Worm (Caenorhabditis elegans) whole organism, young adult: ENCODE measurements around the gene F13H8.2.
A peak's percentile ranks its signal among the peaks of the same experiment; 100 is the strongest.

ENCODE experiments used
- B0019.2 ChIP-seq: fragments of 200-800 bp; sonication (Bioruptor generic); conservative IDR thresholded peaks from 2 replicates; pipeline ENCODE4 v1.3.6; 2022; ENCODE audit warnings: missing genetic modification reagents, missing genetic modification characterization, missing compliant biosample characterization
- B0336.3 ChIP-seq: fragments of 200-800 bp; sonication (Bioruptor generic); IDR thresholded peaks from 2 replicates; pipeline ENCODE4 v1.3.6; 2022; ENCODE audit warnings: missing genetic modification characterization, missing compliant biosample characterization
- C17E4.6 ChIP-seq: fragments of 200-800 bp; sonication (Bioruptor generic); IDR thresholded peaks from 2 replicates; pipeline ENCODE4 v1.3.6; 2022; ENCODE audit warnings: missing genetic modification reagents, missing genetic modification characterization, missing compliant biosample characterization
- D2030.7 ChIP-seq: fragments of 200-800 bp; sonication (Bioruptor generic); IDR thresholded peaks from 2 replicates; pipeline ENCODE4 v1.3.6; 2022; ENCODE audit warnings: missing genetic modification reagents, missing genetic modification characterization, missing compliant biosample characterization
- F23B12.7 ChIP-seq: sonication (generic microtip); optimal IDR thresholded peaks from 2 replicates; lab custom pipeline; 2017; ENCODE audit warnings: missing genetic modification characterization, mild to moderate bottlenecking, missing compliant biosample characterization, antibody characterized with exemption, moderate library complexity; ENCODE audit not compliant: insufficient read depth
- F33H1.4 ChIP-seq: fragments of 200-800 bp; sonication (Bioruptor generic); IDR thresholded peaks from 2 replicates; pipeline ENCODE4 v1.3.6; 2022; ENCODE audit warnings: missing genetic modification reagents, missing genetic modification characterization, missing compliant biosample characterization
- F55B11.4 ChIP-seq: sonication (generic microtip); optimal IDR thresholded peaks from 2 replicates; lab custom pipeline; 2016; ENCODE audit warnings: missing compliant biosample characterization, missing genetic modification characterization, borderline replicate concordance; ENCODE audit not compliant: insufficient read depth
- K12H6.12 ChIP-seq: fragments of 200-800 bp; sonication (Bioruptor generic); optimal IDR thresholded peaks from 2 replicates; lab custom pipeline; 2018; ENCODE audit warnings: mild to moderate bottlenecking, missing genetic modification characterization, missing compliant biosample characterization
- Y56A3A.18 ChIP-seq: fragments of 200-800 bp; sonication (Bioruptor generic); IDR thresholded peaks from 2 replicates; pipeline ENCODE4 v1.3.6; 2022; ENCODE audit warnings: missing genetic modification reagents, missing genetic modification characterization, missing compliant biosample characterization
- ama-1 ChIP-seq, 3 experiments: fragments of 150-350 bp in 1 of 3; sonication (generic microtip) in 2 of 3; optimal IDR thresholded peaks; 2 replicates each; lab custom pipeline; 2014 to 2018; ENCODE audit warnings: missing biosample characterization in 2 of 3, missing genetic modification characterization in 2 of 3, missing genetic modification reagents in 2 of 3
- atf-7 ChIP-seq: sonication (generic microtip); optimal IDR thresholded peaks from 2 replicates; lab custom pipeline; 2017; ENCODE audit warnings: mild to moderate bottlenecking, missing genetic modification characterization, missing compliant biosample characterization
- attf-5 ChIP-seq: fragments of 200-800 bp; sonication (Bioruptor generic); optimal IDR thresholded peaks from 2 replicates; lab custom pipeline; 2018; ENCODE audit warnings: mild to moderate bottlenecking, missing genetic modification characterization, missing compliant biosample characterization
- cebp-1 ChIP-seq, 2 experiments: fragments of 200-800 bp in 1 of 2; sonication (Bioruptor generic) in 1 of 2; sonication (generic microtip) in 1 of 2; IDR thresholded peaks in 1 of 2; optimal IDR thresholded peaks in 1 of 2; 2 replicates each; pipeline versions ENCODE4 v1.3.6 to Lab custom; 2017 to 2022; ENCODE audit warnings: missing compliant biosample characterization in 2 of 2, missing genetic modification characterization in 2 of 2, mild to moderate bottlenecking in 1 of 2, missing genetic modification reagents in 1 of 2, moderate library complexity in 1 of 2
- cebp-2 ChIP-seq: fragments of 200-800 bp; sonication (Bioruptor generic); IDR thresholded peaks from 2 replicates; pipeline ENCODE4 v1.3.6; 2022; ENCODE audit warnings: missing genetic modification characterization, missing compliant biosample characterization
- ceh-27 ChIP-seq: fragments of 200-800 bp; sonication (Bioruptor generic); optimal IDR thresholded peaks from 2 replicates; lab custom pipeline; 2018; ENCODE audit warnings: mild to moderate bottlenecking, missing genetic modification characterization, moderate library complexity, missing compliant biosample characterization
- ceh-79 ChIP-seq: sonication (generic microtip); optimal IDR thresholded peaks from 2 replicates; lab custom pipeline; 2017; ENCODE audit warnings: mild to moderate bottlenecking, missing genetic modification characterization, missing compliant biosample characterization
- ceh-91 ChIP-seq: fragments of 200-800 bp; sonication (Bioruptor generic); IDR thresholded peaks from 2 replicates; pipeline ENCODE4 v1.3.6; 2022; ENCODE audit warnings: missing genetic modification reagents, missing genetic modification characterization, missing compliant biosample characterization
- dpl-1 ChIP-seq: fragments of 150-350 bp; optimal IDR thresholded peaks from 2 replicates; lab custom pipeline; 2014; ENCODE audit warnings: missing biosample characterization, missing genetic modification reagents, missing genetic modification characterization
- efl-1 ChIP-seq: fragments of 150-350 bp; optimal IDR thresholded peaks from 2 replicates; lab custom pipeline; 2014; ENCODE audit warnings: missing biosample characterization, missing genetic modification reagents, missing genetic modification characterization
- ekl-4 ChIP-seq: fragments of 200-800 bp; sonication (Bioruptor generic); IDR thresholded peaks from 2 replicates; pipeline ENCODE4 v1.3.6; 2022; ENCODE audit warnings: missing genetic modification reagents, missing genetic modification characterization, missing compliant biosample characterization
- ets-4 ChIP-seq: fragments of 200-800 bp; sonication (Bioruptor generic); optimal IDR thresholded peaks from 2 replicates; lab custom pipeline; 2018; ENCODE audit warnings: mild to moderate bottlenecking, missing genetic modification characterization, missing compliant biosample characterization
- hlh-26 ChIP-seq: fragments of 200-800 bp; sonication (Bioruptor generic); conservative IDR thresholded peaks from 2 replicates; pipeline ENCODE4 v1.3.6; 2022; ENCODE audit warnings: missing genetic modification reagents, missing genetic modification characterization, missing compliant biosample characterization
- hmg-1.2 ChIP-seq: fragments of 200-800 bp; sonication (Bioruptor generic); IDR thresholded peaks from 2 replicates; pipeline ENCODE4 v1.3.6; 2022; ENCODE audit warnings: missing genetic modification reagents, missing genetic modification characterization, missing compliant biosample characterization
- hrde-1 ChIP-seq: sonication (generic microtip); optimal IDR thresholded peaks from 2 replicates; lab custom pipeline; 2016; ENCODE audit warnings: missing genetic modification characterization, mild to moderate bottlenecking, missing compliant biosample characterization, moderate library complexity, missing genotype, missing genetic modification reagents, borderline replicate concordance
- let-526 ChIP-seq: fragments of 200-800 bp; sonication (Bioruptor generic); IDR thresholded peaks from 2 replicates; pipeline ENCODE4 v1.3.6; 2022; ENCODE audit warnings: missing genetic modification reagents, missing genetic modification characterization, missing compliant biosample characterization
- lin-26 ChIP-seq: fragments of 200-800 bp; sonication (Bioruptor generic); IDR thresholded peaks from 2 replicates; pipeline ENCODE4 v1.3.6; 2022; ENCODE audit warnings: missing genetic modification reagents, missing genetic modification characterization, missing compliant biosample characterization
- lin-54 ChIP-seq: fragments of 200-800 bp; sonication (Bioruptor generic); optimal IDR thresholded peaks from 2 replicates; lab custom pipeline; 2018; ENCODE audit warnings: mild to moderate bottlenecking, missing genetic modification characterization, missing compliant biosample characterization
- lsl-1 ChIP-seq: fragments of 200-800 bp; sonication (Bioruptor generic); optimal IDR thresholded peaks from 2 replicates; lab custom pipeline; 2018; ENCODE audit warnings: mild to moderate bottlenecking, missing genetic modification characterization, moderate library complexity, missing compliant biosample characterization
- madf-10 ChIP-seq: sonication (generic microtip); optimal IDR thresholded peaks from 2 replicates; lab custom pipeline; 2016; ENCODE audit warnings: mild to moderate bottlenecking, missing genetic modification characterization, missing compliant biosample characterization
- madf-6 ChIP-seq: fragments of 200-800 bp; sonication (Bioruptor generic); IDR thresholded peaks from 2 replicates; pipeline ENCODE4 v1.3.6; 2022; ENCODE audit warnings: missing genetic modification reagents, missing genetic modification characterization, missing compliant biosample characterization
- madf-8 ChIP-seq: fragments of 200-800 bp; sonication (Bioruptor generic); conservative IDR thresholded peaks from 2 replicates; pipeline ENCODE4 v1.3.6; 2022; ENCODE audit warnings: missing genetic modification reagents, missing genetic modification characterization, missing compliant biosample characterization
- nfyb-1 ChIP-seq: fragments of 200-800 bp; sonication (Bioruptor generic); IDR thresholded peaks from 2 replicates; pipeline ENCODE4 v1.3.6; 2022; ENCODE audit warnings: missing genetic modification reagents, missing genetic modification characterization, missing compliant biosample characterization
- nhr-120 ChIP-seq: fragments of 200-800 bp; sonication (Bioruptor generic); IDR thresholded peaks from 2 replicates; pipeline ENCODE4 v1.3.6; 2022; ENCODE audit warnings: missing genetic modification characterization, missing compliant biosample characterization
- nhr-27 ChIP-seq: fragments of 200-800 bp; sonication (Bioruptor generic); optimal IDR thresholded peaks from 2 replicates; lab custom pipeline; 2018; ENCODE audit warnings: mild to moderate bottlenecking, missing genetic modification characterization, moderate library complexity, missing compliant biosample characterization
- nhr-80 ChIP-seq: sonication (generic microtip); optimal IDR thresholded peaks from 2 replicates; lab custom pipeline; 2016; ENCODE audit warnings: missing genetic modification characterization, missing compliant biosample characterization
- snpc-1.1 ChIP-seq: sonication (generic microtip); optimal IDR thresholded peaks from 2 replicates; lab custom pipeline; 2017; ENCODE audit warnings: missing genetic modification characterization, mild to moderate bottlenecking, missing compliant biosample characterization, antibody characterized with exemption, moderate library complexity, missing genotype, missing genetic modification reagents; ENCODE audit not compliant: insufficient read depth
- snpc-4 ChIP-seq, 5 experiments: fragments of 150-350 bp in 1 of 5; sonication (generic microtip) in 4 of 5; optimal IDR thresholded peaks; 2 replicates each; lab custom pipeline; 2014 to 2018; ENCODE audit warnings: missing genetic modification characterization in 5 of 5, missing biosample characterization in 3 of 5, antibody characterized with exemption in 2 of 5, mild to moderate bottlenecking in 2 of 5, missing compliant biosample characterization in 2 of 5, missing genotype in 2 of 5, moderate library complexity in 2 of 5, missing genetic modification reagents in 1 of 5
- tbx-9 ChIP-seq: sonication (generic microtip); optimal IDR thresholded peaks from 2 replicates; lab custom pipeline; 2016; ENCODE audit warnings: borderline replicate concordance, missing genetic modification characterization, inconsistent platforms, missing compliant biosample characterization
- xnd-1 ChIP-seq: sonication (generic microtip); optimal IDR thresholded peaks from 2 replicates; lab custom pipeline; 2016; ENCODE audit warnings: missing genotype, missing genetic modification reagents, missing genetic modification characterization, missing compliant biosample characterization
- zim-3 ChIP-seq: sonication (generic microtip); optimal IDR thresholded peaks from 2 replicates; lab custom pipeline; 2017; ENCODE audit warnings: mild to moderate bottlenecking, missing genetic modification characterization, moderate library complexity, missing compliant biosample characterization
- ztf-6 ChIP-seq: fragments of 200-800 bp; sonication (Bioruptor generic); IDR thresholded peaks from 2 replicates; pipeline ENCODE4 v1.3.6; 2022; ENCODE audit warnings: missing genetic modification reagents, missing genetic modification characterization, missing compliant biosample characterization

Gene F13H8.2

DNA sequence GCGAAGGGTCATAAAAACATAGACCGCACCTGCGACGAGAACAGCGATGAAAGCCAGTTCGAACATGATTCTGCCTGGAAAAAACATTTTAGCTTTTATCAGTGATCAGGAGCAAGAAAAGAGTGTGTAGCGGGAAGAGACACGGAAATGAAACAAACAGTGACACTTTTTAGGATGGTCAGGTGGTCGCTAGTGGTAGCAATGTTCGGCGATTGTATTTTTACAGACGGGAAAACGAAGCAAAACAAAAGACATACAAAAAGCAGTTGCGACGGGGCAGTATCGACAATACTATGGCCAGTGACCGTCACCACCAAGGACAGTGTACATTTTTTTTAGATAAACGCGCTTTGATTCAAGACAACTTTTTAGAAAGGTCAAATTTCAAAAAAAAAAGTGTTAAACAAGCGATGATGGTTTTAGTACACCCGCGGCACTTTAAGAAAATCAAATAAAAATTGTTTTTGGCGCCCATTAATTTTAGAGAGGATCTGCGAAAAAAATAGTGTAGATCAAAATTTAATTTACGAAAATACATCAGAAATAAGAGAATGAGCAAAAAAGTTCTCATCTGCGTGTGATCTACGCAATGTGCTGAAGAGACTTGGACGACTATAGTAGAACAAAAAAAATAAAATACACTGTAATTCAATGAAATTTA lies 34.6 kb upstream of the F13H8.2 start, which contains the start of gene T24H7.9:
Gene T24H7.9, minus strand, starts transcription at position 74 of the 661 bp plus-strand sequence.
- TF ChIP-seq efl-1 (GFP tag; lab: Kevin White, UChicago) (peak; percentile 74), ceh-27 (GFP tag; lab: Kevin White, UChicago) (no peak), nfyb-1 (GFP tag; lab: Robert Waterston, UW) (0 out of 2 replicates have a peak, but pooled peaks have one; percentile 17), atf-7 (tag; lab: Kevin White, UChicago) (no peak), cebp-1 (GFP tag; IDR thresholded peaks at IDR 0.05; lab: Robert Waterston, UW) (no peak), cebp-1 (tag; optimal IDR thresholded peaks at IDR 0.05; lab: Kevin White, UChicago) (peak; percentile 29), F23B12.7 (peak; percentile 32), B0336.3 (0 out of 2 replicates have a peak, but pooled peaks have one; percentile 29), attf-5 (GFP tag; lab: Kevin White, UChicago) (peak; percentile 26), ceh-91 (peak; percentile 57), ztf-6 (GFP tag; lab: Robert Waterston, UW) (no peak), madf-10 (tag; lab: Kevin White, UChicago) (no peak), hrde-1 (tag; lab: Kevin White, UChicago) (no peak), madf-6 (peak; percentile 89), xnd-1 (tag; lab: Kevin White, UChicago) (peak; percentile 58), dpl-1 (peak; percentile 35), madf-8 (peak; percentile 77), nhr-27 (tag; lab: Kevin White, UChicago) (no peak), lsl-1 (GFP tag; lab: Kevin White, UChicago) (peak; percentile 24), F33H1.4 (GFP tag; lab: Robert Waterston, UW) (peak; percentile 26; the same call in 1 of the 2 replicates), D2030.7 (GFP tag; lab: Robert Waterston, UW) (peak; percentile 50; the same call in 1 of the 2 replicates), nhr-80 (tag; lab: Kevin White, UChicago) (peak; percentile 68)

- TF ChIP-seq madf-8 (no peak), nhr-120 (no peak), C17E4.6 (GFP tag; lab: Robert Waterston, UW) (no peak), K12H6.12 (tag; lab: Kevin White, UChicago) (no peak), ceh-79 (tag; lab: Kevin White, UChicago) (no peak), F55B11.4 (tag; lab: Kevin White, UChicago) (no peak), F23B12.7 (peak; percentile 14), zim-3 (tag; lab: Kevin White, UChicago) (no peak), cebp-1 (GFP tag; IDR thresholded peaks at IDR 0.05; lab: Robert Waterston, UW) (peak; percentile 71; the same call in 1 of the 2 replicates), cebp-1 (tag; optimal IDR thresholded peaks at IDR 0.05; lab: Kevin White, UChicago) (peak; percentile 72), let-526 (GFP tag; lab: Robert Waterston, UW) (no peak), B0336.3 (no peak), ama-1 (optimal IDR thresholded peaks at IDR 0.05; lab: Kevin White, UChicago) (no peak), ama-1 (GFP tag; optimal IDR thresholded peaks at IDR 0.05; lab: Kevin White, UChicago) (no peak), cebp-2 (GFP tag; lab: Robert Waterston, UW) (no peak), Y56A3A.18 (GFP tag; lab: Robert Waterston, UW) (no peak), hlh-26 (no peak), lin-26 (GFP tag; lab: Robert Waterston, UW) (no peak), lin-54 (GFP tag; lab: Kevin White, UChicago) (no peak), B0019.2 (GFP tag; lab: Robert Waterston, UW) (no peak), ets-4 (no peak), snpc-4 (GFP tag; optimal IDR thresholded peaks at IDR 0.05; lab: Kevin White, UChicago) (no peak), snpc-4 (tag; optimal IDR thresholded peaks at IDR 0.05; lab: Kevin White, UChicago) (peak in 1 of 4 experiments; percentile 20), snpc-1.1 (no peak), tbx-9 (tag; lab: Kevin White, UChicago) (no peak), ekl-4 (no peak), hmg-1.2 (GFP tag; lab: Robert Waterston, UW) (peak; percentile 18; the same call in 1 of the 2 replicates), attf-5 (GFP tag; lab: Kevin White, UChicago) (peak; percentile 15)
Measured at ce11 chrII:6236093-6236945, 33.8 kb upstream of the F13H8.2 start.
